Fruit fly (Drosophila melanogaster) whole organism, adult: ENCODE results near the gene CG6179.

Experiments
- CG14711 ChIP-seq: fragments of 200-800 bp; sonication (Bioruptor generic); optimal IDR thresholded peaks from 2 replicates; lab custom pipeline; 2018; ENCODE audit warnings: missing biosample characterization, mild to moderate bottlenecking, missing genetic modification characterization, moderate library complexity
- CG1620 ChIP-seq: fragments of 200-800 bp; sonication (Bioruptor generic); optimal IDR thresholded peaks from 2 replicates; lab custom pipeline; 2016; ENCODE audit warnings: missing biosample characterization, missing genetic modification characterization
- CG33017 ChIP-seq: fragments of 200-800 bp; sonication (Bioruptor generic); optimal IDR thresholded peaks from 2 replicates; lab custom pipeline; 2018; ENCODE audit warnings: missing biosample characterization, mild to moderate bottlenecking, missing genetic modification characterization, moderate library complexity
- CG5204 ChIP-seq: fragments of 200-800 bp; sonication (Bioruptor generic); optimal IDR thresholded peaks from 2 replicates; lab custom pipeline; 2016; ENCODE audit warnings: missing biosample characterization, missing genetic modification characterization
- CG7045 ChIP-seq: fragments of 200-800 bp; sonication (Bioruptor generic); optimal IDR thresholded peaks from 2 replicates; lab custom pipeline; 2017; ENCODE audit warnings: missing biosample characterization, mild to moderate bottlenecking, missing genetic modification characterization
- CG7101 ChIP-seq: fragments of 200-800 bp; sonication (Bioruptor generic); optimal IDR thresholded peaks from 2 replicates; lab custom pipeline; 2018; ENCODE audit warnings: missing biosample characterization, mild to moderate bottlenecking, missing genetic modification characterization, moderate library complexity
- Mnt ChIP-seq: fragments of 200-800 bp; sonication (Bioruptor generic); optimal IDR thresholded peaks from 2 replicates; lab custom pipeline; 2016; ENCODE audit warnings: missing biosample characterization, mild to moderate bottlenecking, missing genetic modification characterization
- cic ChIP-seq: fragments of 200-800 bp; sonication (Bioruptor generic); optimal IDR thresholded peaks from 2 replicates; lab custom pipeline; 2017; ENCODE audit warnings: missing biosample characterization, mild to moderate bottlenecking, missing genetic modification characterization, moderate library complexity
- kay ChIP-seq: fragments of 200-800 bp; sonication (Bioruptor generic); peaks from one replicate; lab custom pipeline; 2016; ENCODE audit warnings: missing biosample characterization, missing genetic modification characterization, borderline replicate concordance
- ovo ChIP-seq: fragments of 200-800 bp; sonication (Bioruptor generic); optimal IDR thresholded peaks from 2 replicates; lab custom pipeline; 2016; ENCODE audit warnings: missing biosample characterization, missing genetic modification characterization
- toe ChIP-seq: fragments of 200-800 bp; sonication (Bioruptor generic); optimal IDR thresholded peaks from 2 replicates; lab custom pipeline; 2016; ENCODE audit warnings: missing biosample characterization, missing genetic modification characterization

DNA sequence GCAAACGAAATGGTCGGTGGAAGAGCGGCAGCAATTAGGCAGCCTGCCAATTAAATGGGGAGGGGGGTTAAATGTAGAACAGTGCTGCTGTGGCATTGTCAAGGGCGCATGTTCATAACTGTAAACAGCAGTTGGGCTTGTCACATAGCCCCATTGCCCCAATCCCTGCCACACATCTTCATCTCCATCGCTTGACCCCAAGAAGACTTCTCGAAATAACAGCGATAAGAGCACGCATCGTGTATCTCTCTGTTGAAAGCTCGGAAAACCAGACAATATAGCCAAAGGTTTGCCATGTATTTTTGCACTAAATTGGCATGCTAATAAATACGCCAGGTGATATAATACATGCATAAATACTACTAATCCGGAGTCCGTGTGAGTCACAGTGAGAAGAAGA, 22.7 kb downstream of the CG6179 start:
- no peak for TF ChIP-seq kay (GFP tag; lab: Kevin White, UChicago)
- TF ChIP-seq Mnt (GFP tag; lab: Kevin White, UChicago): no peak
- TF ChIP-seq CG1620 (GFP tag; lab: Kevin White, UChicago): no peak
- TF ChIP-seq CG7045: no peak
- TF ChIP-seq ovo: no peak
- TF ChIP-seq CG33017 (tag; lab: Kevin White, UChicago): no peak
- TF ChIP-seq CG14711: no peak
- TF ChIP-seq CG7101 (tag; lab: Kevin White, UChicago): no peak
- no peak for TF ChIP-seq toe (GFP tag; lab: Kevin White, UChicago)
- TF ChIP-seq CG5204 (GFP tag; lab: Kevin White, UChicago): no peak
- no peak for TF ChIP-seq cic (GFP tag; lab: Kevin White, UChicago)
